Fruit fly (Drosophila melanogaster): ENCODE measurements around the gene CG8578.

CG8578 gene

dm6 chrX:15822363-15822762 lies 21.9 kb upstream of the CG8578 start:
- TF ChIP-seq CG9609 (GFP tag; optimal IDR thresholded peaks at IDR 0.05): no peak
- peak; percentile 53 for TF ChIP-seq CG8290 (GFP tag; optimal IDR thresholded peaks at IDR 0.05)
- TF ChIP-seq CG8290 (tag; optimal IDR thresholded peaks at IDR 0.05): peak in 1 of 2 experiments; percentile 85
- TF ChIP-seq CG17612 (GFP tag; IDR thresholded peaks at IDR 0.05): peak; percentile 90

DNA sequence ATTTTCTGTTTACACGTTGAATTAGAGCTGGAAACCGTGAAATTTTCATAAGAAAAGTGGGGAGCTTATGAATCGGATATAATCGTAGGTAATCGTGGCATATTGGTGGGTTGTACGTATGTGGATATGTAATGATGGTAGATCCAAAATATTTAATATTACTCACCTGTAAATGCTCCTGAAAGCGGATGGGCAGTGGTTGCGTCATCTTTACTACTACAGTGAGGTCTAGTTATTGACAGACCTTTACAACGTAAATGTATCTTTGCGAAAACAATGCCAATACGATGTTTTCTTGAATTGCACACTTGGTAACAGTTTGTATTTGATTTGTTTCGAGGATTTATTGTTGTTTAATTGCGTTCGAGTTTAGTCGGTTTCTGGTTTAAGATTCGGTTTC lies 10.3 kb upstream of the CG8578 start:
- TF ChIP-seq CG34422 (GFP tag; IDR thresholded peaks at IDR 0.05) (no peak), Dek (tag; optimal IDR thresholded peaks at IDR 0.05) (no peak), sens (GFP tag) (peak; percentile 56), wdn (GFP tag; IDR thresholded peaks at IDR 0.05) (no peak), grau (tag; optimal IDR thresholded peaks at IDR 0.05) (peak; percentile 70), CG11696 (GFP tag; IDR thresholded peaks at IDR 0.05) (no peak), Pdp1 (GFP tag; optimal IDR thresholded peaks at IDR 0.05) (peak in 1 of 2 experiments; percentile 80)

DNA sequence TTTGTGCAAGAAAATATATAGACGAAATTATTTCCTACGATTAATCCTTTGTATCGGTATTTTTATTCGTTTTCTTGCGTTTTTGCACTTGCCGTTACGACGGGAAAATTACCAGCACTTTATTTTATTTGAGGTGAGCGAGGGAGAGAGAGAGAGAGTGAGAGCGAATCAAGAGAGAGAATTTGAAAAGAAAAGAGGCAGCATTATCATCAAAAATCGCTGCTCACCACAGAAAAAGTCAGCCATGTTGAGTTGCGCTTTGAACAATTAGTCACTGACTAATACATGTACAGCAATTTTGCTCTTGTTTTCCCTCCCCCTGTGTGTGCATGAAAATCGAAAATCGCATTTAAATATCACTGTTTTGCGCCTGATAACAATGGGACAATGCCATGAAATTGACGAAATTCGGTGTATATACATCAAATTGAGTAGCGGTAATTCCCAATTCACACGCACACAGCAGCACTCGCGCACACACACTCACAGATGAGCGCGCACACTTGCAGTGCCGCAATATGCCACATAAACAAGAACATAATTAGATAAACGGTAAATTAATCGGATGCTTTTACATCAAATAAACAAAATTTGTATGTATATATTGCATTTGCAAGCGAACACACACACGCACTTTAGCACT lies 9.6 kb upstream of the CG8578 start:
- TF ChIP-seq D (optimal IDR thresholded peaks at IDR 0.05) (peak; percentile 45), D (GFP tag; optimal IDR thresholded peaks at IDR 0.05) (no peak), Trl (optimal IDR thresholded peaks at IDR 0.05) (peak; percentile 89 to 96), Trl (GFP tag; optimal IDR thresholded peaks at IDR 0.05) (peak; percentile 5), nerfin-1 (tag; optimal IDR thresholded peaks at IDR 0.05) (peak; percentile 75), Drgx (GFP tag; IDR thresholded peaks at IDR 0.05) (no peak), BtbVII (GFP tag; optimal IDR thresholded peaks at IDR 0.05) (peak; percentile 24), hbn (GFP tag; IDR thresholded peaks at IDR 0.05; ENCODE audit: partially characterized antibody) (peak; percentile 39; the same call in 1 of the 2 replicates), CG14014 (GFP tag; IDR thresholded peaks at IDR 0.05) (no peak), YL-1 (GFP tag; optimal IDR thresholded peaks at IDR 0.05) (peak; percentile 44), kay (GFP tag; optimal IDR thresholded peaks at IDR 0.05) (peak; percentile 81), dan (GFP tag; IDR thresholded peaks at IDR 0.05) (no peak), chinmo (GFP tag; IDR thresholded peaks at IDR 0.05; ENCODE audit: partially characterized antibody) (peak; percentile 51; the same call in 1 of the 4 replicates), CG32767 (GFP tag; IDR thresholded peaks at IDR 0.05) (peak; percentile 79), D19B (GFP tag; optimal IDR thresholded peaks at IDR 0.05) (peak; percentile 55), sens (GFP tag) (peak; percentile 50), CG15514 (GFP tag; optimal IDR thresholded peaks at IDR 0.05) (peak; percentile 0), tll (GFP tag; optimal IDR thresholded peaks at IDR 0.05) (peak in 1 of 2 experiments; percentile 13), NK7.1 (GFP tag; optimal IDR thresholded peaks at IDR 0.05) (no peak), row (GFP tag; IDR thresholded peaks at IDR 0.05) (peak; percentile 18; the same call in 1 of the 3 replicates), lola (GFP tag; optimal IDR thresholded peaks at IDR 0.05) (no peak), wdn (GFP tag; IDR thresholded peaks at IDR 0.05) (no peak), Meics (GFP tag; optimal IDR thresholded peaks at IDR 0.05) (no peak), ewg (GFP tag; optimal IDR thresholded peaks at IDR 0.05) (peak; percentile 9), Nf-YB (GFP tag; optimal IDR thresholded peaks at IDR 0.05) (peak; percentile 16), CG34422 (GFP tag; IDR thresholded peaks at IDR 0.05) (peak; percentile 18; the same call in 1 of the 3 replicates), CG34376 (GFP tag; optimal IDR thresholded peaks at IDR 0.05) (peak; percentile 49), hth (optimal IDR thresholded peaks at IDR 0.05) (no peak), MESR4 (GFP tag; optimal IDR thresholded peaks at IDR 0.05) (peak; percentile 60), nom (GFP tag; optimal IDR thresholded peaks at IDR 0.05) (peak; percentile 57), lbe (GFP tag; optimal IDR thresholded peaks at IDR 0.05) (peak; percentile 52), crol (GFP tag; IDR thresholded peaks at IDR 0.05) (0 out of 2 replicates have a peak, but pooled peaks have one; percentile 9), CG7271 (tag; optimal IDR thresholded peaks at IDR 0.05) (no peak), yki (optimal IDR thresholded peaks at IDR 0.05) (peak; percentile 28), sob (GFP tag; IDR thresholded peaks at IDR 0.05) (no peak), CG15479 (GFP tag; optimal IDR thresholded peaks at IDR 0.05) (peak; percentile 17), cg (GFP tag; optimal IDR thresholded peaks at IDR 0.05) (peak; percentile 95), CG7745 (tag; optimal IDR thresholded peaks at IDR 0.05) (peak; percentile 21), phol (tag; optimal IDR thresholded peaks at IDR 0.05) (peak; percentile 92)

Data from whole organism, embryonic.